Worm (Caenorhabditis elegans) whole organism, L3 larva: Measurements from ENCODE around the gene T24E12.3.
A peak's percentile ranks its signal among the peaks of the same experiment; 100 is the strongest.

ENCODE experiments used
- R02D3.7 ChIP-seq: fragments of 150-350 bp; optimal IDR thresholded peaks from 2 replicates; lab custom pipeline; 2014; ENCODE audit warnings: missing biosample characterization, missing genetic modification characterization
- ZK546.5 ChIP-seq: sonication (generic microtip); optimal IDR thresholded peaks from 2 replicates; lab custom pipeline; 2017; ENCODE audit warnings: missing biosample characterization, missing genetic modification characterization
- aly-2 ChIP-seq: fragments of 150-350 bp; optimal IDR thresholded peaks from 2 replicates; lab custom pipeline; 2014; ENCODE audit warnings: missing biosample characterization, missing genetic modification characterization
- ama-1 ChIP-seq: fragments of 150-350 bp; optimal IDR thresholded peaks from 2 replicates; lab custom pipeline; 2018
- ceh-16 ChIP-seq: sonication (generic microtip); optimal IDR thresholded peaks from 2 replicates; lab custom pipeline; 2017; ENCODE audit warnings: missing biosample characterization, missing genetic modification characterization
- ceh-82 ChIP-seq: fragments of 150-350 bp; optimal IDR thresholded peaks from 2 replicates; lab custom pipeline; 2014; ENCODE audit warnings: missing biosample characterization, missing genetic modification characterization
- ceh-9 ChIP-seq: sonication (generic microtip); optimal IDR thresholded peaks from 2 replicates; lab custom pipeline; 2018; ENCODE audit warnings: missing biosample characterization, missing genetic modification characterization
- egl-27 ChIP-seq: sonication (generic microtip); optimal IDR thresholded peaks from 4 replicates; lab custom pipeline; 2017; ENCODE audit warnings: missing biosample characterization, missing genetic modification reagents, missing genetic modification characterization
- egl-5 ChIP-seq: fragments of 150-350 bp; optimal IDR thresholded peaks from 2 replicates; lab custom pipeline; 2017; ENCODE audit warnings: missing biosample characterization, missing genetic modification reagents, missing genetic modification characterization, inconsistent platforms
- elt-1 ChIP-seq: fragments of 150-350 bp; optimal IDR thresholded peaks from 2 replicates; lab custom pipeline; 2014; ENCODE audit warnings: missing biosample characterization, missing genetic modification characterization
- elt-2 ChIP-seq: sonication (generic microtip); optimal IDR thresholded peaks from 2 replicates; lab custom pipeline; 2016; ENCODE audit warnings: missing genetic modification reagents, mild to moderate bottlenecking, missing genetic modification characterization, missing compliant biosample characterization
- eor-1 ChIP-seq, 2 experiments: fragments of 150-350 bp; optimal IDR thresholded peaks; 2 replicates each; lab custom pipeline; 2014 to 2018; ENCODE audit warnings: missing biosample characterization in 2 of 2, missing genetic modification characterization in 2 of 2
- fkh-10 ChIP-seq: sonication (generic microtip); optimal IDR thresholded peaks from 2 replicates; lab custom pipeline; 2017; ENCODE audit warnings: missing biosample characterization, missing genetic modification reagents, missing genetic modification characterization
- fkh-2 ChIP-seq: fragments of 150-350 bp; optimal IDR thresholded peaks from 2 replicates; lab custom pipeline; 2014; ENCODE audit warnings: missing biosample characterization, missing genetic modification reagents, missing genetic modification characterization
- fos-1 ChIP-seq: fragments of 150-350 bp; optimal IDR thresholded peaks from 2 replicates; lab custom pipeline; 2014; ENCODE audit warnings: missing biosample characterization, missing genetic modification characterization
- hmg-11 ChIP-seq: sonication (generic microtip); optimal IDR thresholded peaks from 2 replicates; lab custom pipeline; 2016; ENCODE audit warnings: missing genetic modification characterization, missing compliant biosample characterization
- jun-1 ChIP-seq: fragments of 150-350 bp; optimal IDR thresholded peaks from 2 replicates; lab custom pipeline; 2014; ENCODE audit warnings: missing biosample characterization, missing genetic modification reagents, missing genetic modification characterization
- lin-15B ChIP-seq: fragments of 150-350 bp; optimal IDR thresholded peaks from 2 replicates; lab custom pipeline; 2014; ENCODE audit warnings: missing biosample characterization, missing genetic modification characterization
- lsy-12 ChIP-seq: sonication (generic microtip); optimal IDR thresholded peaks from 2 replicates; lab custom pipeline; 2016; ENCODE audit warnings: mild to moderate bottlenecking, missing genetic modification characterization, missing compliant biosample characterization
- mdl-1 ChIP-seq: fragments of 150-350 bp; optimal IDR thresholded peaks from 2 replicates; lab custom pipeline; 2014; ENCODE audit warnings: missing biosample characterization, missing genetic modification characterization
- mml-1 ChIP-seq: fragments of 150-350 bp; sonication (generic microtip); optimal IDR thresholded peaks from 3 replicates; lab custom pipeline; 2014; ENCODE audit warnings: missing biosample characterization, missing genetic modification characterization
- nhr-11 ChIP-seq: fragments of 150-350 bp; optimal IDR thresholded peaks from 2 replicates; lab custom pipeline; 2014; ENCODE audit warnings: missing biosample characterization, missing genetic modification characterization
- nhr-12 ChIP-seq: fragments of 150-350 bp; optimal IDR thresholded peaks from 2 replicates; lab custom pipeline; 2014; ENCODE audit warnings: missing biosample characterization, missing genetic modification characterization
- nhr-28 ChIP-seq: fragments of 150-350 bp; optimal IDR thresholded peaks from 2 replicates; lab custom pipeline; 2014; ENCODE audit warnings: missing biosample characterization, missing genetic modification characterization
- nhr-77 ChIP-seq: fragments of 150-350 bp; optimal IDR thresholded peaks from 2 replicates; lab custom pipeline; 2014; ENCODE audit warnings: missing biosample characterization, missing genetic modification characterization
- pha-4 ChIP-seq: fragments of 150-350 bp; optimal IDR thresholded peaks from 2 replicates; lab custom pipeline; 2014; ENCODE audit warnings: missing biosample characterization, missing genetic modification reagents, missing genetic modification characterization
- pqm-1 ChIP-seq: fragments of 150-350 bp; optimal IDR thresholded peaks from 2 replicates; lab custom pipeline; 2017; ENCODE audit warnings: missing biosample characterization, missing genetic modification characterization, inconsistent platforms
- sea-2 ChIP-seq: fragments of 150-350 bp; sonication (generic microtip); optimal IDR thresholded peaks from 4 replicates; lab custom pipeline; 2014; ENCODE audit warnings: missing biosample characterization, missing genetic modification reagents, missing genetic modification characterization
- skn-1 ChIP-seq: fragments of 150-350 bp; optimal IDR thresholded peaks from 2 replicates; lab custom pipeline; 2014; ENCODE audit warnings: missing biosample characterization, missing genetic modification characterization
- snpc-4 ChIP-seq: fragments of 150-350 bp; optimal IDR thresholded peaks from 2 replicates; lab custom pipeline; 2014; ENCODE audit warnings: missing biosample characterization, missing genetic modification characterization
- tbx-2 ChIP-seq: sonication (generic microtip); optimal IDR thresholded peaks from 2 replicates; lab custom pipeline; 2016; ENCODE audit warnings: mild to moderate bottlenecking, missing genetic modification characterization, missing compliant biosample characterization
- unc-39 ChIP-seq: sonication (generic microtip); optimal IDR thresholded peaks from 4 replicates; lab custom pipeline; 2017; ENCODE audit warnings: missing biosample characterization, missing genetic modification characterization
- ztf-11 ChIP-seq: fragments of 150-350 bp; optimal IDR thresholded peaks from 2 replicates; lab custom pipeline; 2014; ENCODE audit warnings: missing biosample characterization, missing genetic modification characterization
- ztf-4 ChIP-seq: fragments of 150-350 bp; optimal IDR thresholded peaks from 2 replicates; lab custom pipeline; 2014; ENCODE audit warnings: missing biosample characterization, missing genetic modification characterization

Gene T24E12.3

DNA sequence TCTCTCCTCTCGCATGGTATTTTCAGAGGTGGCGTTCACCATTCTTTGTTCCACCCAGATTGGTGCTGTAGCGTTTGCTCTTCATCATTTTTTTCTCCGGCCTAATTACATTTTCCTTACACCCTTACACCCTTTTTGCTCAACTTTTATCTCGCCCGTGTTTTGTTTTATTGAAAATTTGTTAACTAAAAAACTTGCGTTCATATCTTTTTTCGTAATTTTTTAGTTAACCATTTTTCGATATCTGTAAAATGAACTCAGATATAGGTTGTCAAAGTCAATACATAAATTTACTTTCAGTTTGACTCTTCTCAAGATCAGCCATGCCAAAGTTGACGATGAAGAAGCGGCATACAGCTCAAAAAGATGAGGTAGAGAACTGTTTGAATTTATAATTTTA is 34.2 kb upstream of the T24E12.3 start, which contains the start of gene F12E12.1:
Gene F12E12.1 (plus strand): TSS at position 301 of the 400 bp plus-strand sequence.
- TF ChIP-seq lsy-12 (tag; lab: Kevin White, UChicago) (no peak), aly-2 (tag; lab: Kevin White, UChicago) (no peak), mml-1 (no peak), elt-1 (no peak), unc-39 (tag; lab: Kevin White, UChicago) (no peak), lin-15B (tag; lab: Kevin White, UChicago) (no peak), eor-1 (tag; optimal IDR thresholded peaks at IDR 0.05; lab: Kevin White, UChicago) (no peak), ceh-9 (tag; lab: Kevin White, UChicago) (no peak), hmg-11 (tag; lab: Kevin White, UChicago) (no peak), ztf-4 (tag; lab: Kevin White, UChicago) (no peak), R02D3.7 (tag; lab: Kevin White, UChicago) (no peak), nhr-28 (tag; lab: Kevin White, UChicago) (no peak), egl-27 (tag; lab: Kevin White, UChicago) (no peak), fkh-10 (no peak)

- TF ChIP-seq fkh-2 (no peak), elt-2 (tag; lab: Kevin White, UChicago) (peak; percentile 24), pha-4 (tag; lab: Kevin White, UChicago) (peak; percentile 76), pqm-1 (tag; lab: Kevin White, UChicago) (peak; percentile 51), ZK546.5 (tag; lab: Kevin White, UChicago) (no peak)
Measured at ce11 chrII:3743684-3744200, 32.1 kb upstream of the T24E12.3 start, which contains the start of gene nta-1. Gene nta-1 (minus strand): TSS chrII:3743814.

ce11 chrII:3747405-3747804 is 28.4 kb upstream of the T24E12.3 start, which contains the start of gene fbxb-92:
Gene fbxb-92 (minus strand): TSS chrII:3747505.
- no peak for TF ChIP-seq skn-1 (tag; lab: Kevin White, UChicago)
- no peak for TF ChIP-seq unc-39 (tag; lab: Kevin White, UChicago)
- no peak for TF ChIP-seq ceh-16
- TF ChIP-seq, all 47 proteins: peak for 0

- TF ChIP-seq ceh-9 (tag; lab: Kevin White, UChicago) (no peak), mdl-1 (tag; lab: Kevin White, UChicago) (no peak), ama-1 (lab: Kevin White, UChicago) (no peak), nhr-11 (tag; lab: Kevin White, UChicago) (no peak), unc-39 (tag; lab: Kevin White, UChicago) (no peak)
Measured at ce11 chrII:3748719-3749118, 27.1 kb upstream of the T24E12.3 start, which contains the start of gene fbxb-90. Gene fbxb-90 (minus strand): TSS chrII:3748819.

- TF ChIP-seq mml-1 = no peak
- no peak for TF ChIP-seq lin-15B (tag; lab: Kevin White, UChicago)
- TF ChIP-seq ztf-11 = no peak
- no peak for TF ChIP-seq nhr-77 (tag; lab: Kevin White, UChicago)
- TF ChIP-seq elt-2 (tag; lab: Kevin White, UChicago) = no peak
- TF ChIP-seq jun-1 (tag; lab: Kevin White, UChicago) = no peak
- TF ChIP-seq fkh-2 = no peak
- TF ChIP-seq fos-1 (tag; lab: Kevin White, UChicago) = no peak
- TF ChIP-seq nhr-12 = no peak
- TF ChIP-seq hmg-11 (tag; lab: Kevin White, UChicago) = no peak
- TF ChIP-seq egl-5 = no peak
- no peak for TF ChIP-seq snpc-4 (tag; lab: Kevin White, UChicago)
- TF ChIP-seq ama-1 (lab: Kevin White, UChicago) = no peak
- TF ChIP-seq tbx-2 (tag; lab: Kevin White, UChicago) = no peak
- no peak for TF ChIP-seq ceh-82 (tag; lab: Kevin White, UChicago)
- TF ChIP-seq unc-39 (tag; lab: Kevin White, UChicago) = no peak
- no peak for TF ChIP-seq sea-2 (GFP tag; lab: Kevin White, UChicago)
- no peak for TF ChIP-seq fkh-10
Measured at ce11 chrII:3750685-3751084, 25.1 kb upstream of the T24E12.3 start, which contains the start of gene fbxb-91. Gene fbxb-91 (minus strand): TSS chrII:3750785.
